Fruit fly (Drosophila melanogaster) S2 (cell line): ENCODE measurements around the gene CG1979.

Experiments
- CG8478 ChIP-seq: fragments of >200 bp; optimal IDR thresholded peaks from 2 replicates; lab custom pipeline; 2018
- CTCF ChIP-seq, 2 experiments: fragments of >200 bp; optimal IDR thresholded peaks; 2 replicates each; lab custom pipeline; 2018

dm6 chr3R:7085455-7085854 lies 31.1 kb downstream of the CG1979 start:
- TF ChIP-seq CG8478 (no peak), CTCF (optimal IDR thresholded peaks at IDR 0.05; lab: Kevin White, UChicago) (no peak)
